Fruit fly (Drosophila melanogaster) whole organism, embryonic: ENCODE measurements around the gene cype.
A peak's percentile ranks its signal among the peaks of the same experiment; 100 is the strongest.

Source experiments
- Atf-2 ChIP-seq: fragments of 200-800 bp; sonication (Bioruptor generic); optimal IDR thresholded peaks from 2 replicates; lab custom pipeline; 2016; ENCODE audit warnings: missing biosample characterization, missing genetic modification characterization
- CG1024 ChIP-seq: fragments of 200-800 bp; sonication (Bioruptor generic); IDR thresholded peaks from 2 replicates; pipeline ENCODE4 v1.3.6; 2022; ENCODE audit warnings: missing biosample characterization, missing genetic modification characterization
- CG11093 ChIP-seq: fragments of 200-800 bp; sonication (Bioruptor generic); IDR thresholded peaks from 3 replicates; pipeline ENCODE4 v1.3.6; 2022; ENCODE audit warnings: missing biosample characterization, missing genetic modification characterization
- CG11696 ChIP-seq: fragments of 200-800 bp; sonication (Bioruptor generic); IDR thresholded peaks from 2 replicates; pipeline ENCODE4 v1.3.6; 2022; ENCODE audit warnings: missing biosample characterization, missing genetic modification characterization
- CG15601 ChIP-seq: fragments of 200-800 bp; sonication (Bioruptor generic); optimal IDR thresholded peaks from 3 replicates; lab custom pipeline; 2019; ENCODE audit warnings: missing biosample characterization, mild to moderate bottlenecking, missing genetic modification characterization, moderate library complexity
- CG15696 ChIP-seq: fragments of 200-800 bp; sonication (Bioruptor generic); optimal IDR thresholded peaks from 2 replicates; lab custom pipeline; 2019; ENCODE audit warnings: missing biosample characterization, mild to moderate bottlenecking, missing genetic modification characterization, moderate library complexity
- CG1602 ChIP-seq: fragments of 200-800 bp; sonication (Bioruptor generic); optimal IDR thresholded peaks from 3 replicates; lab custom pipeline; 2016; ENCODE audit warnings: missing biosample characterization, missing genetic modification characterization
- CG17612 ChIP-seq: fragments of 200-800 bp; sonication (Bioruptor generic); IDR thresholded peaks from 2 replicates; pipeline ENCODE4 v1.3.6; 2022; ENCODE audit warnings: missing biosample characterization, missing genetic modification characterization
- CG2120 ChIP-seq: fragments of 200-800 bp; sonication (Bioruptor generic); optimal IDR thresholded peaks from 3 replicates; lab custom pipeline; 2016; ENCODE audit warnings: missing biosample characterization, missing genetic modification characterization
- CG2678 ChIP-seq: fragments of 200-800 bp; sonication (Bioruptor generic); optimal IDR thresholded peaks from 3 replicates; lab custom pipeline; 2019; ENCODE audit warnings: missing biosample characterization, mild to moderate bottlenecking, missing genetic modification characterization, moderate library complexity
- CG30403 ChIP-seq: fragments of 200-800 bp; sonication (Bioruptor generic); optimal IDR thresholded peaks from 3 replicates; lab custom pipeline; 2016; ENCODE audit warnings: missing biosample characterization, missing genetic modification characterization
- CG3065 ChIP-seq: fragments of 200-800 bp; sonication (Bioruptor generic); optimal IDR thresholded peaks from 2 replicates; lab custom pipeline; 2016; ENCODE audit warnings: missing biosample characterization, missing genetic modification characterization
- CG32767 ChIP-seq: fragments of 200-800 bp; sonication (Bioruptor generic); IDR thresholded peaks from 2 replicates; pipeline ENCODE4 v1.3.6; 2022; ENCODE audit warnings: missing biosample characterization, missing genetic modification characterization
- CG33213 ChIP-seq: fragments of 200-800 bp; sonication (Bioruptor generic); optimal IDR thresholded peaks from 3 replicates; lab custom pipeline; 2016; ENCODE audit warnings: missing biosample characterization, missing genetic modification characterization
- CG8388 ChIP-seq: fragments of 200-800 bp; sonication (Bioruptor generic); optimal IDR thresholded peaks from 2 replicates; lab custom pipeline; 2019; ENCODE audit warnings: missing biosample characterization, mild to moderate bottlenecking, missing genetic modification characterization, moderate library complexity
- CG9215 ChIP-seq: fragments of 200-800 bp; sonication (Bioruptor generic); IDR thresholded peaks from 2 replicates; pipeline ENCODE4 v1.3.6; 2022; ENCODE audit warnings: missing biosample characterization, missing genetic modification characterization
- CHES-1-like ChIP-seq: fragments of 200-800 bp; sonication (Bioruptor generic); optimal IDR thresholded peaks from 2 replicates; lab custom pipeline; 2016; ENCODE audit warnings: missing biosample characterization, missing genetic modification characterization
- D19B ChIP-seq: fragments of 200-800 bp; sonication (Bioruptor generic); optimal IDR thresholded peaks from 2 replicates; lab custom pipeline; 2017; ENCODE audit warnings: missing biosample characterization, mild to moderate bottlenecking, missing genetic modification characterization
- Doc2 ChIP-seq: fragments of 200-800 bp; sonication (Bioruptor generic); IDR thresholded peaks from 2 replicates; pipeline ENCODE4 v1.3.6; 2022; ENCODE audit warnings: missing biosample characterization, missing genetic modification characterization
- HLH54F ChIP-seq: fragments of 200-800 bp; sonication (Bioruptor generic); optimal IDR thresholded peaks from 3 replicates; lab custom pipeline; 2016; ENCODE audit warnings: missing biosample characterization, missing genetic modification characterization
- HmgZ ChIP-seq: fragments of 200-800 bp; sonication (Bioruptor generic); optimal IDR thresholded peaks from 2 replicates; lab custom pipeline; 2018; ENCODE audit warnings: missing biosample characterization, mild to moderate bottlenecking, missing genetic modification characterization
- Hmx ChIP-seq: fragments of 200-800 bp; sonication (Bioruptor generic); optimal IDR thresholded peaks from 2 replicates; lab custom pipeline; 2016; ENCODE audit warnings: missing biosample characterization, missing genetic modification characterization
- Kr ChIP-seq: fragments of 200-800 bp; sonication (Bioruptor generic); optimal IDR thresholded peaks from 2 replicates; lab custom pipeline; 2017; ENCODE audit warnings: missing biosample characterization, mild to moderate bottlenecking, missing genetic modification characterization
- Mad ChIP-seq: fragments of 200-800 bp; sonication (Bioruptor generic); optimal IDR thresholded peaks from 2 replicates; lab custom pipeline; 2016; ENCODE audit warnings: missing biosample characterization, missing genetic modification characterization
- PHDP ChIP-seq: fragments of 200-800 bp; sonication (Bioruptor generic); optimal IDR thresholded peaks from 3 replicates; lab custom pipeline; 2018; ENCODE audit warnings: missing biosample characterization, mild to moderate bottlenecking, missing genetic modification characterization, moderate library complexity
- Pdp1 ChIP-seq, 2 experiments: fragments of 200-800 bp; sonication (Bioruptor generic); optimal IDR thresholded peaks; 3 replicates each; lab custom pipeline; 2016; ENCODE audit warnings: missing biosample characterization in 2 of 2, missing genetic modification characterization in 2 of 2, mild to moderate bottlenecking in 1 of 2, moderate library complexity in 1 of 2
- Rx ChIP-seq: fragments of 200-800 bp; sonication (Bioruptor generic); IDR thresholded peaks from 2 replicates; pipeline ENCODE4 v1.3.6; 2022; ENCODE audit warnings: missing biosample characterization, missing genetic modification characterization
- ap ChIP-seq: fragments of 200-800 bp; sonication (Bioruptor generic); IDR thresholded peaks from 2 replicates; pipeline ENCODE4 v1.3.6; 2022; ENCODE audit warnings: missing biosample characterization, missing genetic modification characterization
- btn ChIP-seq: fragments of 200-800 bp; sonication (Bioruptor generic); optimal IDR thresholded peaks from 2 replicates; lab custom pipeline; 2016; ENCODE audit warnings: missing biosample characterization, missing genetic modification characterization
- cg ChIP-seq: fragments of 200-800 bp; sonication (Bioruptor generic); optimal IDR thresholded peaks from 3 replicates; lab custom pipeline; 2019; ENCODE audit warnings: missing biosample characterization, mild to moderate bottlenecking, missing genetic modification characterization, moderate library complexity
- crp ChIP-seq, 2 experiments: fragments of 200-800 bp; sonication (Bioruptor generic); optimal IDR thresholded peaks; 2 replicates in 1 of 2; 3 replicates in 1 of 2; lab custom pipeline; 2017; ENCODE audit warnings: missing biosample characterization in 2 of 2, missing genetic modification characterization in 2 of 2, mild to moderate bottlenecking in 1 of 2, moderate library complexity in 1 of 2
- dmrt11E ChIP-seq: fragments of 200-800 bp; sonication (Bioruptor generic); optimal IDR thresholded peaks from 3 replicates; lab custom pipeline; 2018; ENCODE audit warnings: missing biosample characterization, mild to moderate bottlenecking, missing genetic modification characterization, moderate library complexity
- dmrt99B ChIP-seq: fragments of 200-800 bp; sonication (Bioruptor generic); optimal IDR thresholded peaks from 2 replicates; lab custom pipeline; 2018; ENCODE audit warnings: missing biosample characterization, mild to moderate bottlenecking, missing genetic modification characterization, moderate library complexity
- dpn ChIP-seq, 2 experiments: fragments of 200-800 bp; sonication (Bioruptor generic); optimal IDR thresholded peaks; 3 replicates each; lab custom pipeline; 2016; ENCODE audit warnings: missing biosample characterization in 2 of 2, missing genetic modification characterization in 2 of 2
- esg ChIP-seq: fragments of 200-800 bp; sonication (Bioruptor generic); conservative IDR thresholded peaks from 2 replicates; pipeline ENCODE4 v1.3.6; 2022; ENCODE audit warnings: missing biosample characterization, missing genetic modification characterization
- eve ChIP-seq, 2 experiments: fragments of >200 bp; optimal IDR thresholded peaks; 2 replicates each; lab custom pipeline; 2017; ENCODE audit warnings: missing biosample characterization in 2 of 2, missing genetic modification characterization in 2 of 2
- ind ChIP-seq: fragments of 200-800 bp; sonication (Bioruptor generic); optimal IDR thresholded peaks from 3 replicates; lab custom pipeline; 2016; ENCODE audit warnings: missing biosample characterization, missing genetic modification characterization
- lbe ChIP-seq: fragments of 200-800 bp; sonication (Bioruptor generic); optimal IDR thresholded peaks from 2 replicates; lab custom pipeline; 2016; ENCODE audit warnings: missing biosample characterization, mild to moderate bottlenecking, missing genetic modification characterization
- nerfin-2 ChIP-seq: fragments of 200-800 bp; sonication (Bioruptor generic); IDR thresholded peaks from 2 replicates; pipeline ENCODE4 v1.3.6; 2022; ENCODE audit warnings: missing biosample characterization, missing genetic modification characterization; ENCODE audit not compliant: partially characterized antibody
- p53 ChIP-seq: fragments of 200-800 bp; sonication (Bioruptor generic); optimal IDR thresholded peaks from 2 replicates; lab custom pipeline; 2016; ENCODE audit warnings: missing biosample characterization, missing genetic modification characterization
- peb ChIP-seq: fragments of 200-800 bp; sonication (Bioruptor generic); IDR thresholded peaks from 2 replicates; pipeline ENCODE4 v1.3.6; 2022; ENCODE audit warnings: missing biosample characterization, missing genetic modification characterization
- pum ChIP-seq: fragments of 200-800 bp; sonication (Bioruptor generic); optimal IDR thresholded peaks from 2 replicates; lab custom pipeline; 2016; ENCODE audit warnings: missing biosample characterization, missing genetic modification characterization
- repo ChIP-seq: fragments of 200-800 bp; sonication (Bioruptor generic); optimal IDR thresholded peaks from 2 replicates; lab custom pipeline; 2016; ENCODE audit warnings: missing biosample characterization, missing genetic modification characterization
- row ChIP-seq: fragments of 200-800 bp; sonication (Bioruptor generic); IDR thresholded peaks from 3 replicates; pipeline ENCODE4 v1.3.6; 2022; ENCODE audit warnings: missing biosample characterization, missing genetic modification characterization
- run ChIP-seq: fragments of 200-800 bp; sonication (Bioruptor generic); optimal IDR thresholded peaks from 3 replicates; lab custom pipeline; 2018; ENCODE audit warnings: missing biosample characterization, mild to moderate bottlenecking, missing genetic modification characterization
- sens ChIP-seq: fragments of 200-800 bp; sonication (Bioruptor generic); peaks from one replicate; lab custom pipeline; 2016; ENCODE audit warnings: missing biosample characterization, missing genetic modification characterization
- stwl ChIP-seq: fragments of 200-800 bp; sonication (Bioruptor generic); optimal IDR thresholded peaks from 3 replicates; lab custom pipeline; 2018; ENCODE audit warnings: missing biosample characterization, mild to moderate bottlenecking, missing genetic modification characterization, moderate library complexity
- trh ChIP-seq: fragments of 200-800 bp; sonication (Bioruptor generic); optimal IDR thresholded peaks from 2 replicates; lab custom pipeline; 2016; ENCODE audit warnings: missing biosample characterization, missing genetic modification characterization
- twi ChIP-seq: fragments of 200-800 bp; optimal IDR thresholded peaks from 2 replicates; lab custom pipeline; 2019; ENCODE audit warnings: missing biosample characterization, mild to moderate bottlenecking, missing genetic modification characterization, moderate library complexity
- zf30C ChIP-seq: fragments of 200-800 bp; sonication (Bioruptor generic); optimal IDR thresholded peaks from 3 replicates; lab custom pipeline; 2018; ENCODE audit warnings: missing biosample characterization, mild to moderate bottlenecking, missing genetic modification characterization

cype gene

DNA sequence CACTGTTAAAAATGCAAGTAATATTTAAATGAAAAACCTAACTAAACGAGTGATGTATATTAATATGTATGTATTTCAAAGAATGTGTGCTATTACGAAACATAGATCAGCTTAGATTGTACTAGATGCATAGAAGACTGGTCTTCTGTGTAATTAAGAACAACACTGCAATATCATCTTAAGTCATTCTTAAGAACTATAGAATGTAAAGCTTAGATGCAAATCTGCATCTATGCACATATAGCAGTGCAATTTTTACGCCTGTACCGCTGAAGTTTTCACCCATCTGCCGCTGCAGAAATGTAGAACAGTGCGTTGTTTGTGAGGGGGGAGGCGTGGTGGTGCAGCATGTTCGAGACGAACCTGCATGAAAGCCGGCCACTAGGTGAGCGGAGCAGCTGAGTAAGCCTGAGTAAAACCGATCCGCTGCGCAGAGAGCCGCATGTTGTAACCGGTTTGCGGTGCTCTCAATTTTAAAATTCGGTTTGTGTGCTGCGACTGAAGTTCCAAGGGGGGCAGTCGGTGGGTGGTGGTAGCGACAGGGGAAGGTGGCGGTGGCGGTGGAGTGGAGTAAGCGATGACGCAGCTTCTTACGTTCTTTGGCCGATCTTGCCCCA is 30.2 kb upstream of the cype start (continued):
- TF ChIP-seq btn (GFP tag; lab: Kevin White, UChicago), result no peak
- TF ChIP-seq ind (GFP tag; lab: Kevin White, UChicago), result no peak
- no peak for TF ChIP-seq nerfin-2 (GFP tag; lab: Robert Waterston, UW)
- TF ChIP-seq HmgZ (tag; lab: Kevin White, UChicago), result no peak
- TF ChIP-seq Mad (GFP tag; lab: Kevin White, UChicago), result no peak
- TF ChIP-seq repo (GFP tag; lab: Kevin White, UChicago), result no peak
- no peak for TF ChIP-seq Hmx (GFP tag; lab: Kevin White, UChicago)
- peak; percentile 8 for TF ChIP-seq CG1602
- TF ChIP-seq CG33213 (GFP tag; lab: Kevin White, UChicago), result no peak
- TF ChIP-seq eve (GFP tag; optimal IDR thresholded peaks at IDR 0.05; lab: Kevin White, UChicago), result no peak
- no peak for TF ChIP-seq CG32767
- no peak for TF ChIP-seq trh (GFP tag; lab: Kevin White, UChicago)
- peak; percentile 29 for TF ChIP-seq CG30403 (GFP tag; lab: Kevin White, UChicago)
- TF ChIP-seq crp (GFP tag; optimal IDR thresholded peaks at IDR 0.05; lab: Kevin White, UChicago), result no peak
- no peak for TF ChIP-seq D19B (GFP tag; lab: Kevin White, UChicago)
- TF ChIP-seq Kr (GFP tag; lab: Kevin White, UChicago), result no peak
- TF ChIP-seq CG3065 (GFP tag; lab: Kevin White, UChicago), result no peak
- TF ChIP-seq sens (GFP tag; lab: Kevin White, UChicago), result no peak
- TF ChIP-seq peb (GFP tag; lab: Robert Waterston, UW), result no peak
- TF ChIP-seq CG1024 (GFP tag; lab: Robert Waterston, UW), result no peak
- no peak for TF ChIP-seq run (tag; lab: Kevin White, UChicago)
- TF ChIP-seq CG11093 (GFP tag; lab: Robert Waterston, UW), result no peak
- TF ChIP-seq CG2120 (GFP tag; lab: Kevin White, UChicago), result no peak
- no peak for TF ChIP-seq HLH54F
- TF ChIP-seq CG15601 (tag; lab: Kevin White, UChicago), result peak; percentile 70
- peak; percentile 36 for TF ChIP-seq CG2678 (tag; lab: Kevin White, UChicago)

- TF ChIP-seq esg (GFP tag; lab: Robert Waterston, UW) (no peak), run (tag; lab: Kevin White, UChicago) (no peak), Atf-2 (GFP tag; lab: Kevin White, UChicago) (peak; percentile 15), zf30C (GFP tag; lab: Kevin White, UChicago) (no peak), Rx (GFP tag; lab: Robert Waterston, UW) (peak; percentile 28; the same call in 1 of the 2 replicates), dmrt99B (tag; lab: Kevin White, UChicago) (peak; percentile 57), cg (no peak), twi (tag; lab: Kevin White, UChicago) (peak; percentile 15), PHDP (tag; lab: Kevin White, UChicago) (peak; percentile 59), CG17612 (GFP tag; lab: Robert Waterston, UW) (no peak), Doc2 (GFP tag; lab: Robert Waterston, UW) (no peak), CHES-1-like (GFP tag; lab: Kevin White, UChicago) (no peak), Pdp1 (GFP tag; optimal IDR thresholded peaks at IDR 0.05; lab: Kevin White, UChicago) (peak; percentile 17 to 81), ap (GFP tag; lab: Robert Waterston, UW) (peak; percentile 44; the same call in 1 of the 2 replicates), pum (GFP tag; lab: Kevin White, UChicago) (peak; percentile 38), CG8388 (peak; percentile 73), CG9215 (no peak), dmrt11E (peak; percentile 62), stwl (tag; lab: Kevin White, UChicago) (no peak), p53 (GFP tag; lab: Kevin White, UChicago) (no peak), lbe (GFP tag; lab: Kevin White, UChicago) (peak; percentile 49), dpn (GFP tag; optimal IDR thresholded peaks at IDR 0.05; lab: Kevin White, UChicago) (peak in 1 of 2 experiments; percentile 18), CG11696 (no peak), CG15696 (tag; lab: Kevin White, UChicago) (no peak), row (peak; percentile 66)
These were observed 29.6 kb upstream of the cype start for dm6 chr2L:5297289-5297960.
